Worm (Caenorhabditis elegans) whole organism, mixed stage, embryonic: ENCODE data around the gene trpp-6.

Source experiments
- ceh-43 ChIP-seq: fragments of 200-800 bp; sonication (Bioruptor generic); optimal IDR thresholded peaks from 2 replicates; lab custom pipeline; 2018; ENCODE audit warnings: mild to moderate bottlenecking, missing genetic modification characterization, moderate library complexity, missing compliant biosample characterization
- elt-3 ChIP-seq: fragments of 150-350 bp; optimal IDR thresholded peaks from 2 replicates; lab custom pipeline; 2014; ENCODE audit warnings: missing biosample characterization, missing genetic modification characterization
- nhr-237 ChIP-seq: fragments of 150-350 bp; optimal IDR thresholded peaks from 2 replicates; lab custom pipeline; 2014; ENCODE audit warnings: missing biosample characterization, missing genetic modification characterization
- nhr-28 ChIP-seq: fragments of 150-350 bp; optimal IDR thresholded peaks from 2 replicates; lab custom pipeline; 2014; ENCODE audit warnings: missing biosample characterization, missing genetic modification characterization

DNA sequence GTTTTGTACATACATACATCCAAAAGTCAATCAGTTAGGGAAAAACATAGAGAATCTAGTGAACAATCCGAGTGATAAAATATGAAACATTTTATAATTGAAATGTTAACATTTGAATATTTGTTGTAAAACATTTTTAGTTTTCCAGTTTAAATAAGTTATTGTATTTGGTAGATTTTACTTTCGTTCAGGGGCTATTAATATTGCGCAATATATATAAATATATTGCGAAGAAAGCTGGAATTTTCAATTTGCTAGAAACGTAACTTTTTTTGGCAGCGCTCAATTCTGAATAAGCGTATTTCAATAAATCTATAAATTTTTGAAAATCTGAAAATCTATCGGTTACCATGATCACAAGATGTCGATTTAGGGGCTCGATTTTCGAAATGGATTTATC is 15.8 kb downstream of the trpp-6 start:
- no peak for TF ChIP-seq elt-3
- TF ChIP-seq ceh-43 (GFP tag; lab: Kevin White, UChicago): no peak
- TF ChIP-seq nhr-237: no peak
- TF ChIP-seq nhr-28: no peak
